Worm (Caenorhabditis elegans) whole organism, mixed stage, embryonic: Measurements from ENCODE around the gene str-106.

Experiments
- nhr-76 ChIP-seq: sonication (generic microtip); optimal IDR thresholded peaks from 2 replicates; lab custom pipeline; 2017; ENCODE audit warnings: missing biosample characterization, missing genetic modification characterization
- ztf-11 ChIP-seq: fragments of 150-350 bp; optimal IDR thresholded peaks from 2 replicates; lab custom pipeline; 2014; ENCODE audit warnings: missing biosample characterization, missing genetic modification characterization

DNA sequence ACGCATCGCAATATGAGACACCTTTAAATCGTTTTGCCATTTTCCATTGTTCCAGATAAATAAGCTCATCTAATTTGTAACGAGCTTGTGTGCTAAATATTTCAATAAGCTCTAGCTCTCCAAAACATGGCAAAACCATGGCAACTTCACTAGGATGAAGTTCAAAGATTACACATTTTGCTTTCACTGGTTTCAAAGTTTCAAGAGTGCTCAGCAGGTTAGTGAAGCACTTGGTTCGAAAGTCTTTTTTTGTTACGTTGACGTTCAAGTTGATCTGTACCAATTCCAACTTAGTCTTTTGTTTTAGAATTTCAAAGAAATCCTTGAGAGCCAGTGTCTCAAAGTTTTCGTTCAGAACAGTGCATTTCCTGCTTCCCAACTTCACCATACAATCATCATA lies 38.1 kb upstream of the str-106 start, which contains the start of gene fbxa-18:
- TF ChIP-seq ztf-11 (tag; lab: Kevin White, UChicago): no peak
- TF ChIP-seq nhr-76 (tag; lab: Kevin White, UChicago): no peak
